Worm (Caenorhabditis elegans) whole organism, mixed stage, embryonic: ENCODE results near the gene F07C4.10.

Experiments
- M03D4.4 ChIP-seq: sonication (generic microtip); optimal IDR thresholded peaks from 2 replicates; lab custom pipeline; 2017; ENCODE audit warnings: mild to moderate bottlenecking, missing genetic modification characterization, missing compliant biosample characterization
- bed-3 ChIP-seq: fragments of 200-800 bp; sonication (Bioruptor generic); optimal IDR thresholded peaks from 3 replicates; lab custom pipeline; 2018; ENCODE audit warnings: mild to moderate bottlenecking, missing genetic modification characterization, moderate library complexity, missing compliant biosample characterization
- blmp-1 ChIP-seq: fragments of 150-350 bp; optimal IDR thresholded peaks from 2 replicates; lab custom pipeline; 2014; ENCODE audit warnings: missing biosample characterization, missing genetic modification characterization
- ceh-39 ChIP-seq: fragments of 150-350 bp; optimal IDR thresholded peaks from 2 replicates; lab custom pipeline; 2014; ENCODE audit warnings: missing biosample characterization, missing genetic modification characterization
- ceh-83 ChIP-seq: fragments of 200-800 bp; sonication (Bioruptor generic); optimal IDR thresholded peaks from 2 replicates; lab custom pipeline; 2018; ENCODE audit warnings: mild to moderate bottlenecking, missing genetic modification characterization, missing compliant biosample characterization
- ces-1 ChIP-seq: fragments of 150-350 bp; optimal IDR thresholded peaks from 2 replicates; lab custom pipeline; 2014; ENCODE audit warnings: missing biosample characterization, missing genetic modification reagents, missing genetic modification characterization
- cnd-1 ChIP-seq: fragments of 200-800 bp; sonication (Bioruptor generic); optimal IDR thresholded peaks from 2 replicates; lab custom pipeline; 2018; ENCODE audit warnings: mild to moderate bottlenecking, missing genetic modification characterization, missing compliant biosample characterization
- drap-1 ChIP-seq: fragments of 200-800 bp; sonication (Bioruptor generic); optimal IDR thresholded peaks from 3 replicates; lab custom pipeline; 2018; ENCODE audit warnings: mild to moderate bottlenecking, missing genetic modification characterization, missing compliant biosample characterization
- elt-1 ChIP-seq: sonication (generic microtip); optimal IDR thresholded peaks from 2 replicates; lab custom pipeline; 2017; ENCODE audit warnings: missing genetic modification characterization, mild to moderate bottlenecking, missing compliant biosample characterization, antibody characterized with exemption, moderate library complexity, borderline replicate concordance; ENCODE audit not compliant: insufficient read depth
- elt-3 ChIP-seq: fragments of 150-350 bp; optimal IDR thresholded peaks from 2 replicates; lab custom pipeline; 2014; ENCODE audit warnings: missing biosample characterization, missing genetic modification characterization
- flh-1 ChIP-seq: fragments of 200-800 bp; sonication (Bioruptor generic); optimal IDR thresholded peaks from 2 replicates; lab custom pipeline; 2018; ENCODE audit warnings: mild to moderate bottlenecking, missing genetic modification characterization, moderate library complexity, missing compliant biosample characterization
- ham-2 ChIP-seq: fragments of 200-800 bp; sonication (Bioruptor generic); optimal IDR thresholded peaks from 2 replicates; lab custom pipeline; 2018; ENCODE audit warnings: mild to moderate bottlenecking, missing genetic modification characterization, missing compliant biosample characterization
- hlh-1 ChIP-seq: fragments of 150-350 bp; optimal IDR thresholded peaks from 2 replicates; lab custom pipeline; 2014; ENCODE audit warnings: missing biosample characterization, missing genetic modification reagents, missing genetic modification characterization
- lin-13 ChIP-seq: fragments of 150-350 bp; optimal IDR thresholded peaks from 2 replicates; lab custom pipeline; 2014; ENCODE audit warnings: missing biosample characterization, missing genetic modification characterization
- lin-32 ChIP-seq: fragments of 200-800 bp; sonication (Bioruptor generic); optimal IDR thresholded peaks from 2 replicates; lab custom pipeline; 2018; ENCODE audit warnings: mild to moderate bottlenecking, missing genetic modification characterization, missing compliant biosample characterization
- lsy-2 ChIP-seq: fragments of 150-350 bp; optimal IDR thresholded peaks from 2 replicates; lab custom pipeline; 2014; ENCODE audit warnings: missing biosample characterization, missing genetic modification characterization
- mab-5 ChIP-seq: fragments of 150-350 bp; optimal IDR thresholded peaks from 2 replicates; lab custom pipeline; 2014; ENCODE audit warnings: missing biosample characterization, missing genetic modification characterization
- mep-1 ChIP-seq: fragments of 150-350 bp; optimal IDR thresholded peaks from 2 replicates; lab custom pipeline; 2017; ENCODE audit warnings: missing biosample characterization, missing genetic modification reagents, missing genetic modification characterization, inconsistent platforms
- mls-2 ChIP-seq: sonication (generic microtip); optimal IDR thresholded peaks from 2 replicates; lab custom pipeline; 2016; ENCODE audit warnings: mild to moderate bottlenecking, missing genetic modification characterization, moderate library complexity, missing compliant biosample characterization
- nhr-12 ChIP-seq: fragments of 150-350 bp; optimal IDR thresholded peaks from 2 replicates; lab custom pipeline; 2014; ENCODE audit warnings: missing biosample characterization, missing genetic modification characterization
- nhr-2 ChIP-seq: fragments of 150-350 bp; optimal IDR thresholded peaks from 2 replicates; lab custom pipeline; 2014; ENCODE audit warnings: missing biosample characterization, missing genetic modification characterization
- nhr-28 ChIP-seq: fragments of 150-350 bp; optimal IDR thresholded peaks from 2 replicates; lab custom pipeline; 2014; ENCODE audit warnings: missing biosample characterization, missing genetic modification characterization
- nhr-76 ChIP-seq: sonication (generic microtip); optimal IDR thresholded peaks from 2 replicates; lab custom pipeline; 2017; ENCODE audit warnings: missing biosample characterization, missing genetic modification characterization
- sem-2 ChIP-seq: fragments of 200-800 bp; sonication (Bioruptor generic); optimal IDR thresholded peaks from 2 replicates; lab custom pipeline; 2018; ENCODE audit warnings: mild to moderate bottlenecking, missing genetic modification characterization, missing compliant biosample characterization
- sptf-1 ChIP-seq: sonication (generic microtip); optimal IDR thresholded peaks from 2 replicates; lab custom pipeline; 2017; ENCODE audit warnings: mild to moderate bottlenecking, missing genetic modification characterization, moderate library complexity, missing compliant biosample characterization
- unc-120 ChIP-seq: sonication (generic microtip); optimal IDR thresholded peaks from 2 replicates; lab custom pipeline; 2017; ENCODE audit warnings: missing genetic modification characterization, missing compliant biosample characterization; ENCODE audit not compliant: poor library complexity, severe bottlenecking
- unc-39 ChIP-seq: fragments of 150-350 bp; optimal IDR thresholded peaks from 2 replicates; lab custom pipeline; 2014; ENCODE audit warnings: missing biosample characterization, missing genetic modification characterization
- unc-62 ChIP-seq: fragments of 150-350 bp; optimal IDR thresholded peaks from 2 replicates; lab custom pipeline; 2014; ENCODE audit warnings: missing biosample characterization, missing genetic modification reagents, missing genetic modification characterization
- zip-8 ChIP-seq: fragments of 150-350 bp; optimal IDR thresholded peaks from 2 replicates; lab custom pipeline; 2014; ENCODE audit warnings: missing biosample characterization, missing genetic modification characterization
- ztf-11 ChIP-seq: fragments of 150-350 bp; optimal IDR thresholded peaks from 2 replicates; lab custom pipeline; 2014; ENCODE audit warnings: missing biosample characterization, missing genetic modification characterization

F07C4.10 gene

ce11 chrV:7629504-7629903, 10.2 kb downstream of the F07C4.10 start, which contains the start of gene srd-30:
Gene srd-30 (plus strand): TSS chrV:7629804.
- TF ChIP-seq mls-2 (tag; lab: Kevin White, UChicago) (no peak), ces-1 (GFP tag; lab: Kevin White, UChicago) (no peak), blmp-1 (tag; lab: Kevin White, UChicago) (no peak), sptf-1 (tag; lab: Kevin White, UChicago) (no peak), unc-62 (GFP tag; lab: Kevin White, UChicago) (no peak), M03D4.4 (tag; lab: Kevin White, UChicago) (no peak), nhr-2 (no peak), zip-8 (tag; lab: Kevin White, UChicago) (no peak)
- TF ChIP-seq, all 35 proteins: peak for 0

- TF ChIP-seq drap-1 (GFP tag; lab: Kevin White, UChicago) (no peak), nhr-28 (no peak), ces-1 (GFP tag; lab: Kevin White, UChicago) (no peak), ceh-39 (tag; lab: Kevin White, UChicago) (no peak), ham-2 (GFP tag; lab: Kevin White, UChicago) (no peak), mab-5 (no peak), sptf-1 (tag; lab: Kevin White, UChicago) (no peak), hlh-1 (tag; lab: Kevin White, UChicago) (no peak), elt-3 (tag; lab: Kevin White, UChicago) (no peak), lin-32 (GFP tag; lab: Kevin White, UChicago) (no peak), mls-2 (tag; lab: Kevin White, UChicago) (no peak), unc-62 (GFP tag; lab: Kevin White, UChicago) (no peak), unc-39 (tag; lab: Kevin White, UChicago) (no peak), flh-1 (no peak), sem-2 (GFP tag; lab: Kevin White, UChicago) (no peak), bed-3 (GFP tag; lab: Kevin White, UChicago) (no peak)
- TF ChIP-seq, all 35 proteins: peak for 0
Observed at ce11 chrV:7626550-7626949, 13.1 kb downstream of the F07C4.10 start, which contains the start of gene F07C4.6. Gene F07C4.6 (plus strand): TSS chrV:7626850.

ce11 chrV:7624652-7625051, 15.0 kb downstream of the F07C4.10 start, which contains the start of gene grsp-4:
Gene grsp-4 (plus strand): TSS chrV:7624952.
- no peak for TF ChIP-seq lsy-2 (tag; lab: Kevin White, UChicago)
- TF ChIP-seq ceh-83 (GFP tag; lab: Kevin White, UChicago), result no peak
- no peak for TF ChIP-seq blmp-1 (tag; lab: Kevin White, UChicago)
- TF ChIP-seq mab-5, result no peak
- no peak for TF ChIP-seq flh-1
- no peak for TF ChIP-seq mls-2 (tag; lab: Kevin White, UChicago)
- TF ChIP-seq nhr-12, result no peak
- no peak for TF ChIP-seq lin-13 (tag; lab: Kevin White, UChicago)
- no peak for TF ChIP-seq elt-1 (tag; lab: Kevin White, UChicago)
- no peak for TF ChIP-seq zip-8 (tag; lab: Kevin White, UChicago)
- TF ChIP-seq M03D4.4 (tag; lab: Kevin White, UChicago), result no peak
- TF ChIP-seq nhr-2, result no peak
- no peak for TF ChIP-seq ham-2 (GFP tag; lab: Kevin White, UChicago)
- TF ChIP-seq ztf-11, result no peak
- TF ChIP-seq nhr-28, result no peak
- no peak for TF ChIP-seq ces-1 (GFP tag; lab: Kevin White, UChicago)
- no peak for TF ChIP-seq bed-3 (GFP tag; lab: Kevin White, UChicago)
- no peak for TF ChIP-seq elt-3 (tag; lab: Kevin White, UChicago)
- no peak for TF ChIP-seq mep-1

ce11 chrV:7624152-7624551, 15.5 kb downstream of the F07C4.10 start, which contains the start of gene C50E3.13:
Gene C50E3.13 (minus strand): TSS chrV:7624252.
- TF ChIP-seq unc-120 (no peak), ham-2 (GFP tag; lab: Kevin White, UChicago) (no peak), drap-1 (GFP tag; lab: Kevin White, UChicago) (no peak), cnd-1 (tag; lab: Kevin White, UChicago) (no peak), lsy-2 (tag; lab: Kevin White, UChicago) (no peak), nhr-76 (tag; lab: Kevin White, UChicago) (no peak), unc-39 (tag; lab: Kevin White, UChicago) (no peak), bed-3 (GFP tag; lab: Kevin White, UChicago) (no peak), mls-2 (tag; lab: Kevin White, UChicago) (no peak), flh-1 (no peak)

- TF ChIP-seq lin-32 (GFP tag; lab: Kevin White, UChicago) (no peak), elt-3 (tag; lab: Kevin White, UChicago) (no peak), ham-2 (GFP tag; lab: Kevin White, UChicago) (no peak), elt-1 (tag; lab: Kevin White, UChicago) (no peak), ceh-39 (tag; lab: Kevin White, UChicago) (no peak), unc-39 (tag; lab: Kevin White, UChicago) (no peak), mls-2 (tag; lab: Kevin White, UChicago) (no peak), mab-5 (no peak), nhr-12 (no peak)
Observed at ce11 chrV:7622011-7622465, 17.6 kb downstream of the F07C4.10 start, which contains the start of gene C50E3.12. Gene C50E3.12 (minus strand): TSS chrV:7622061.
